Fruit fly (Drosophila melanogaster): ENCODE data around the gene dgt1.

dgt1 gene

DNA sequence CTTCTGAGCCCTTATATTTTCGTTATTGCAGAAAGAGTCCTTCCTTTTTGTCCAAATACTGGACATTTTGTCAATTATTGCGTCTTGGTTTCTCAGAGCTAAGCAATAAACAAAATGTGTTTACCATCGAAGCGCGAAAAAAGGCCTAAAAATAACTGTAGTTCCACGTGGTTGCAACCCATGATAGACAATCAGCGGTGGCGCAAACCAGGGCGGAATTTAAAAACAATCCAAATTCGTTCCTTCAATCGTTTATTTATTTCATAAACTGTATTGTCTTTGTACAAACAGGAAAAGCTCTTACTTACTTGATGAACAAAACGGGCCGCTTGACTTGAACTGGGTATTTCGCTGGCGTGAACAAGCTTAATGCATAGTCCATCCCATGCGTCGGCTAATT, 1.5 kb upstream of the dgt1 start, which contains the start of gene CG7824:
TSS of gene CG7824 (minus strand) at position 131 of the 400 bp plus-strand sequence.
- TF ChIP-seq CG33017 (tag; optimal IDR thresholded peaks at IDR 0.05), result no peak
- TF ChIP-seq Mnt (GFP tag; optimal IDR thresholded peaks at IDR 0.05), result peak; percentile 49

DNA sequence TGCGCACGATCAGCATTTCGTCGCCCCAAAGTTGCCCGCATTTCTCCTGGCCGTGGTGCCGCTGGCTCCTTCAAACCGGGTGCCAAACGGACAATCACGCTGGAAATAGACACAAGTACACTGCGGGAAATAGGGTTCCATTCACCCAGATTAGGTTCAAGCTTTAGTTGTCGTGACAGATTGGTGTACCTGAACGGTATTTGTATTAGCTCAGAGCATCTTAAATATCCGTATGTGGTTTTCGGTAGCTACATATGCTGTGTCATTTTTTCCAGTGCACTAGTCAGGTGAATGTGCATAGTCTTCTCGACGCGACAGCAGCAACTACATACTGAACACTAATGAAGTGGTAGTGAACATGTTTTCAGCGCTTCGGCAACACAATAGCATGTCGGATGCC, 10.2 kb downstream of the dgt1 start:
- TF ChIP-seq Mnt (GFP tag; optimal IDR thresholded peaks at IDR 0.05) (no peak), Crg-1 (GFP tag; optimal IDR thresholded peaks at IDR 0.05) (no peak), Hr96 (GFP tag; optimal IDR thresholded peaks at IDR 0.05) (no peak), toe (GFP tag; optimal IDR thresholded peaks at IDR 0.05) (no peak), tj (GFP tag; optimal IDR thresholded peaks at IDR 0.05) (no peak), CG7045 (GFP tag; optimal IDR thresholded peaks at IDR 0.05) (no peak), CG1620 (GFP tag; optimal IDR thresholded peaks at IDR 0.05) (no peak), ovo (GFP tag; optimal IDR thresholded peaks at IDR 0.05) (no peak), CG14711 (tag; optimal IDR thresholded peaks at IDR 0.05) (no peak), bab1 (GFP tag; optimal IDR thresholded peaks at IDR 0.05) (no peak), cic (GFP tag; optimal IDR thresholded peaks at IDR 0.05) (no peak), CG5204 (GFP tag; optimal IDR thresholded peaks at IDR 0.05) (no peak), pad (GFP tag; optimal IDR thresholded peaks at IDR 0.05) (no peak), CG12768 (GFP tag; optimal IDR thresholded peaks at IDR 0.05) (no peak), cnc (optimal IDR thresholded peaks at IDR 0.05) (no peak), CG11617 (GFP tag; optimal IDR thresholded peaks at IDR 0.05) (no peak), CG7101 (tag; optimal IDR thresholded peaks at IDR 0.05) (no peak), Clk (GFP tag; optimal IDR thresholded peaks at IDR 0.05) (no peak), CG33017 (tag; optimal IDR thresholded peaks at IDR 0.05) (no peak)

DNA sequence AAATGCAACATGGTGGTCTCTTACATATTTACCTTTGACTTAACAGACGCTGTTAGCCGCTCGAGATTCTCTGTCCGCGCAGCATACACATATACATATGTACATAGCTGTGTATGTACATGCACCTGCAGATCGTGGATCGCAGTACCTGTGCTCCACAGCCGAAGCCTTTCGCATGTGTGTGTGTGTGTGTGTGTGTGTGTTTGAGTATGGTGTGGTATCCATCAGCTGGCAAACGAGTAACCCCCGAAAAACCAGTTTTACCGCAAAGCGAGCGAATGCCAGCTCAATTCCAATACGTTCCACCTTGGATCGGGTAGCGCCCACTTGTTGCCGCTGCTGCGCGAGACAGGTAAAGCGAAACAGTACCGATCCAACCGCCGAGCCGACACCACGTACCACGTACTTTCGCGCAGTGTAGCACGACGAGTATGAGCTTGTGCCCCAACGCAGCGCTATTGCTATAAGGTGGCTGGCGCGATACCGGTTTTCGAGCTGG, 15.9 kb downstream of the dgt1 start, which contains the start of gene Cad99C:
TSS of gene Cad99C (plus strand) at position 365 of the 499 bp plus-strand sequence.
- TF ChIP-seq CG7101 (tag; optimal IDR thresholded peaks at IDR 0.05), result no peak
- TF ChIP-seq bab1 (GFP tag; optimal IDR thresholded peaks at IDR 0.05), result no peak
- peak; percentile 46 for TF ChIP-seq tj (GFP tag; optimal IDR thresholded peaks at IDR 0.05)
- peak; percentile 5 for TF ChIP-seq ovo (GFP tag; optimal IDR thresholded peaks at IDR 0.05)
- no peak for TF ChIP-seq cnc (optimal IDR thresholded peaks at IDR 0.05)
- TF ChIP-seq Clk (GFP tag; optimal IDR thresholded peaks at IDR 0.05), result no peak
- TF ChIP-seq CG33017 (tag; optimal IDR thresholded peaks at IDR 0.05), result no peak

DNA sequence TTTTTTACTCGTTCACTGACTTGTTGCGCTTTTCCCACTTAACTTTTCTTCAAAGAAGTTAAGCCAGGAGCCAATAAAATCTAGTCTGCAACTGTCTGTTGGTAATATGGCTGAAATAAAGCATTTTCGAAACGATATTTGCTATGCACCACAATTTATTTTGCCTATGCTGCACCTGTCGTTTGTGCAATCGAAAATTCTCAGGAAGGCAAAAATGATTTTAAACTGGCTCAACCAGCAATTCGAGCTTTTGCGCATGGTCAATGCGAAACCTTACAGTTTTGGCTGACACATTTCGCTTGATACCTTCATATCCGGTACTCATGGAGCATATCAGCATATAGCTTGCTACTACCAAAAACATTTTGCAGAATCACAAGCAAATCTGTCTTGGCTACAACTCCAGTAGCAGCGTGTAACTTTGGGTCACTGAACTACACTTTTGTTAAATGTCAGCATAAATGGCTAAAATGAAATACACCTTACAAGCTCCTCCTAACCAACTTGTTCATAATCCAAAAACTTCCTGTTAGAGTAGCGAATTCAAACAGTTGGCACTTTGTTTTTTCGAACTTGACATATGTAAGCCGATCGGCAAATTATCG, 17.5 kb downstream of the dgt1 start:
- TF ChIP-seq cnc (optimal IDR thresholded peaks at IDR 0.05), result no peak
- TF ChIP-seq Hr96 (GFP tag; optimal IDR thresholded peaks at IDR 0.05), result no peak
- no peak for TF ChIP-seq CG7101 (tag; optimal IDR thresholded peaks at IDR 0.05)
- TF ChIP-seq CG5204 (GFP tag; optimal IDR thresholded peaks at IDR 0.05), result no peak
- TF ChIP-seq Crg-1 (GFP tag; optimal IDR thresholded peaks at IDR 0.05), result no peak
- TF ChIP-seq tj (GFP tag; optimal IDR thresholded peaks at IDR 0.05), result peak; percentile 95
- TF ChIP-seq pad (GFP tag; optimal IDR thresholded peaks at IDR 0.05), result no peak
- peak; percentile 56 for TF ChIP-seq bab1 (GFP tag; optimal IDR thresholded peaks at IDR 0.05)

DNA sequence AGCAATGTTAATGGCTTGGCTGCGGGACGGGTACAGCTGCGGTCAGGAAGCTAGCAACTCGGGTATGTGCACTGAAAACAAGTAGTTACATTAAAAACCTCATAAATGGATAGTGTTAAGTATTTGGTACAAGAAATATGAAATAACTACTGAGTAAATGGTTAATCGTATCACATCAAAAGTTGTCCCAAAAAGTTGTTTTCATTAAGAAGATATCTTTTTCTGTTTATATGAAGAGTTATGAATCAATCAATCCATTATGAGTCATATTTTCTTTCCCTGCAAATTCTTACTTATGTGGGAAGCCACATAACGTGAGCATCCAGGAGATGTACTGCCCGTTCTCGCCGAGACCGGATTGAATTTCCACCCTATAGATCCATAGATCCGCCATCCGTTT, 18.5 kb downstream of the dgt1 start:
- TF ChIP-seq CG12768 (GFP tag; optimal IDR thresholded peaks at IDR 0.05), result no peak
- TF ChIP-seq CG5204 (GFP tag; optimal IDR thresholded peaks at IDR 0.05), result no peak
- no peak for TF ChIP-seq CG7101 (tag; optimal IDR thresholded peaks at IDR 0.05)
- no peak for TF ChIP-seq Mnt (GFP tag; optimal IDR thresholded peaks at IDR 0.05)
- no peak for TF ChIP-seq CG1620 (GFP tag; optimal IDR thresholded peaks at IDR 0.05)
- TF ChIP-seq Crg-1 (GFP tag; optimal IDR thresholded peaks at IDR 0.05), result no peak
- no peak for TF ChIP-seq bab1 (GFP tag; optimal IDR thresholded peaks at IDR 0.05)
- TF ChIP-seq cic (GFP tag; optimal IDR thresholded peaks at IDR 0.05), result no peak
- no peak for TF ChIP-seq ovo (GFP tag; optimal IDR thresholded peaks at IDR 0.05)
- no peak for TF ChIP-seq CG7045 (GFP tag; optimal IDR thresholded peaks at IDR 0.05)
- TF ChIP-seq tj (GFP tag; optimal IDR thresholded peaks at IDR 0.05), result no peak
- no peak for TF ChIP-seq pad (GFP tag; optimal IDR thresholded peaks at IDR 0.05)
- no peak for TF ChIP-seq Hr96 (GFP tag; optimal IDR thresholded peaks at IDR 0.05)
- no peak for TF ChIP-seq CG14711 (tag; optimal IDR thresholded peaks at IDR 0.05)
- TF ChIP-seq Clk (GFP tag; optimal IDR thresholded peaks at IDR 0.05), result no peak
- TF ChIP-seq CG33017 (tag; optimal IDR thresholded peaks at IDR 0.05), result no peak

DNA sequence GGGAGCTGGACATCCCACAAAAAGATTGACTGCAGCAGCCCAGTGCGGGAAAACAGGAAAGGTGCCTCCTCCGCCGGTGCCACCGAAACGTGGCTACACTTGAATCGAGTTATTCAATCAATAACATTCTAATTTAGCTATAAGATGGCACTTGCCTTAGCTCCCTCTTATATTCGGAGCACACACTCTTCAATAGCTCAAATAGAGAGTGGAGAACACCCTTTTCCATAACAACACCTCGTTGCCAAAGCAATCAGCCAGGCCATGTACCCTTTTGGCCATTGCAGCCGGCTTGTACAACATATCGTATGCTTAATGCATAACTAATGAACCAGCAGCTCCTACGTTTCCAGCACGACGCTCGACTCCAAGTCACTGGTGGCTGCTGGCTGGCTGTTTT, 19.5 kb downstream of the dgt1 start:
- TF ChIP-seq pad (GFP tag; optimal IDR thresholded peaks at IDR 0.05) (no peak), CG7045 (GFP tag; optimal IDR thresholded peaks at IDR 0.05) (no peak), Mnt (GFP tag; optimal IDR thresholded peaks at IDR 0.05) (no peak), tj (GFP tag; optimal IDR thresholded peaks at IDR 0.05) (no peak), toe (GFP tag; optimal IDR thresholded peaks at IDR 0.05) (no peak), CG7101 (tag; optimal IDR thresholded peaks at IDR 0.05) (no peak)

DNA sequence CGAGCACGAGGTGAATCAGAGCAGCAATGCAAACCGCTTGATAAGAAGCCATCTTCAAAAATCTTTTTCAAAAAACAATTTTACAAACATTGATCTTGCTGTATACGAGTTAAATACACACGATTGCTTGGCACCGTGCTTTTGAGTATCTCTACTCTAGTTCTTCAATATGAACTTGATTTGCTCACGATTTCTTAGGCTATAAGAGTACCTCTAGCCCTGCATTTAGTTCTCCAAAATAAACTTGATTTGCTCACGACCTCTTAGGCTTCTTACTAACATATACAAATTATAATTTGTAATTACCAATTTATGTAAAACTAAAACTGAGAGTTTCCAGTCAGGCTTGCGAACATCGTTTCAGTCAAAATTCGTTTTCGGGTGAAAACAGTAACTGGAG, 21.1 kb downstream of the dgt1 start, which contains the start of gene CG42592:
TSS of gene CG42592 (minus strand) at position 101 of the 400 bp plus-strand sequence.
- TF ChIP-seq CG12768 (GFP tag; optimal IDR thresholded peaks at IDR 0.05) (no peak), CG7045 (GFP tag; optimal IDR thresholded peaks at IDR 0.05) (no peak), CG14711 (tag; optimal IDR thresholded peaks at IDR 0.05) (no peak), Clk (GFP tag; optimal IDR thresholded peaks at IDR 0.05) (no peak)

All from whole organism, adult.